Fruit fly (Drosophila melanogaster): ENCODE results near the gene promL.
A peak's percentile ranks its signal among the peaks of the same experiment; 100 is the strongest.

Gene promL

DNA sequence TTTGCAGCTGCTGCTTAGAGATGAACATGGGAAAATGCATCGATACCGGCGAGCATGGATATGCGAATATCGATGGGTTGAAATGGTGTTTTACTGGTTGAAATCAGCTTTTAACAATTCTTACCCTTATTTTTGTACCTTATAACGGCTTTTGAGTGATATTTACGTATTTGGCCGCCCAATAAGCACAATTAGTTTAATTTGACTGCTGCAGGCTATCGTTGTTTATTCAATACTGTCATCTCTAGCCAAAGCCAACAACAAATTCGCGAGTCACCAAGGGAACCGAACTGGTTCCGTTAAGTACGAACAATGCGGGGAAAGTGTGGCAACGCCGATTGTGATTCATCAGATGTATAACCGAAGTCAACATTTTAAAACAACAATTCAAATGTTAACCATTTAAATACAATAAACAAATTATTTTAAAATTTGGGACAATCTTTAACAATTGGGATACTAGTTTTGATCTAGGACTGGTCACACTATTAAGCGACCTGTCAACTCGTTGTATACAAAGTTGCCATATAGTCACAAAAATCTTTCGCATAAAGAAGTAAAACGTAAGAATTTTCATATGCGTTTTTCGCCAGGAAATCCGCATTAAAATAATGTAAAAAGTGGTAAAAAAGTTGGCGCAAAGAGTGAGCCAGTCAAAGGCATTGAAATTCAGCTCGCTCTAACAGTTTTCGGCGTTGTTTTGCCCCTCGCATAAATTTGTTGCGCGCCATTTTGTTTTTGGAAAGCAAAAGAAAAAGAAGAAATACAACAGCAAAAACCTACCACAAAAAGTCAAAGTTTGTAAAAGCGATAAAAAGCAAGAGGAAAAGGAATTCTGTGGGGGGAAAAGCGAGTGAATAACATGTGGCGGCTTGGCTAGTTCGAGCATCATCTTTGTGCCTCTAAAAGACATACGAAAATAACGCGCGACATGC, 20.9 kb upstream of the promL start, which contains the start of the genes Usp5 and BtbVII (continued):
- TF ChIP-seq CG17385 (GFP tag; optimal IDR thresholded peaks at IDR 0.05), result no peak
- TF ChIP-seq sob (GFP tag; IDR thresholded peaks at IDR 0.05), result peak; percentile 47
- TF ChIP-seq ase (GFP tag; IDR thresholded peaks at IDR 0.05), result no peak; the same call in 2 of the 3 replicates
- peak; percentile 53 for TF ChIP-seq sqz (GFP tag; optimal IDR thresholded peaks at IDR 0.05)
- TF ChIP-seq CG4707 (GFP tag; optimal IDR thresholded peaks at IDR 0.05), result no peak
- TF ChIP-seq CG32767 (GFP tag; IDR thresholded peaks at IDR 0.05), result peak; percentile 50; the same call in 1 of the 2 replicates
- peak; percentile 56 for TF ChIP-seq bab2 (GFP tag; optimal IDR thresholded peaks at IDR 0.05)
- peak; percentile 34 for TF ChIP-seq Nf-YB (GFP tag; optimal IDR thresholded peaks at IDR 0.05)
- peak; percentile 82 for TF ChIP-seq CG8290 (GFP tag; optimal IDR thresholded peaks at IDR 0.05)
- TF ChIP-seq CG8290 (tag; optimal IDR thresholded peaks at IDR 0.05), result peak in 1 of 2 experiments; percentile 80
- peak; percentile 61 for TF ChIP-seq CG3065 (GFP tag; optimal IDR thresholded peaks at IDR 0.05)
- TF ChIP-seq CG7271 (tag; optimal IDR thresholded peaks at IDR 0.05), result no peak
- peak; percentile 51 for TF ChIP-seq unpg (GFP tag; optimal IDR thresholded peaks at IDR 0.05)
- peak; percentile 58 for TF ChIP-seq HmgD (GFP tag; optimal IDR thresholded peaks at IDR 0.05)
- no peak for TF ChIP-seq run (tag; optimal IDR thresholded peaks at IDR 0.05)
- no peak for TF ChIP-seq danr (GFP tag; IDR thresholded peaks at IDR 0.05)
- TF ChIP-seq Atf6 (GFP tag; IDR thresholded peaks at IDR 0.05), result peak; percentile 43; the same call in 1 of the 2 replicates
- TF ChIP-seq CG7556 (GFP tag; optimal IDR thresholded peaks at IDR 0.05), result no peak
- TF ChIP-seq CG10565 (GFP tag; optimal IDR thresholded peaks at IDR 0.05), result no peak
- peak; percentile 64 for TF ChIP-seq az2 (GFP tag; optimal IDR thresholded peaks at IDR 0.05)
- TF ChIP-seq CG6683 (GFP tag; optimal IDR thresholded peaks at IDR 0.05), result peak; percentile 41
- no peak for TF ChIP-seq en (GFP tag; optimal IDR thresholded peaks at IDR 0.05)
- no peak for TF ChIP-seq CG18011 (GFP tag; optimal IDR thresholded peaks at IDR 0.05)
- peak; percentile 42; the same call in 1 of the 2 replicates for TF ChIP-seq CG6272 (GFP tag; IDR thresholded peaks at IDR 0.05)
- TF ChIP-seq CG10543 (GFP tag; optimal IDR thresholded peaks at IDR 0.05), result peak; percentile 49
- no peak for TF ChIP-seq CG11504 (tag; optimal IDR thresholded peaks at IDR 0.05)
- no peak for TF ChIP-seq CG17912 (GFP tag; optimal IDR thresholded peaks at IDR 0.05)
- no peak for TF ChIP-seq Hr78 (GFP tag; optimal IDR thresholded peaks at IDR 0.05)
- TF ChIP-seq vfl (GFP tag; optimal IDR thresholded peaks at IDR 0.05), result peak; percentile 51
- TF ChIP-seq Xbp1 (GFP tag; optimal IDR thresholded peaks at IDR 0.05), result peak; percentile 59
- TF ChIP-seq stwl (tag; optimal IDR thresholded peaks at IDR 0.05), result peak; percentile 61
- TF ChIP-seq pnt (GFP tag; optimal IDR thresholded peaks at IDR 0.05), result peak; percentile 55
- TF ChIP-seq disco-r (GFP tag; optimal IDR thresholded peaks at IDR 0.05), result peak; percentile 54

DNA sequence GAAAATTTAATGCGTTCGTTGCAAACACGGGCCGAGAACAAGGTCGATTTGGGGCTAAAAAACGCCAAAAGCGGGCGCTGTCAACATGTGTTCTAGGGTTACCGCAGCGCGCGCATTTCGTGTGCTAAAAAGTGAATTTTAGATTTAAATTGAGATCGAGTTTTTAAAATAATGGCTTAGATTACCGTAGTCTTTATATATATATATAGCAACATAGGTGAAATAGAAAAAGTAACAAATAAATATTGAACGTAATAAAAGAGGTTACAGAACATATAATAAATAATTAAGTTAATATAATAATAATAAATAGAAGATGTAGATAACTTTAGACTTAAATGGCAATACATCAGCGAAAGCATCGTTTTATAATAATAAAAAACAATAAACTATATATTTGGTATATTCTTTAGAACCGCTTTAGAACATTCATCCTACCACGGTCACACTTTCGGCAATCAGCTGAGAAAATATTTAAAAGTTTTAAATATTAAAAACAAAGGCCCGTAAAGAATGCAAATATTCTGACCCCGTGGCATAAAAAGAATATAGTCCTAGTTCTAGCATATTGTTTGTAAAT, 15.9 kb upstream of the promL start, which contains the start of the genes CG11537 and Alg2:
Gene CG11537 (minus strand): TSS at position 75 of the 580 bp plus-strand sequence.
Gene Alg2 (plus strand): TSS at position 426 of the 580 bp plus-strand sequence.
- TF ChIP-seq CG7987 (GFP tag; optimal IDR thresholded peaks at IDR 0.05) (no peak), Hr78 (GFP tag; optimal IDR thresholded peaks at IDR 0.05) (no peak), bsh (GFP tag; optimal IDR thresholded peaks at IDR 0.05) (peak in 1 of 2 experiments; percentile 7), CG15601 (tag; optimal IDR thresholded peaks at IDR 0.05) (peak; percentile 32), NC2α (GFP tag; optimal IDR thresholded peaks at IDR 0.05) (no peak), exex (tag; optimal IDR thresholded peaks at IDR 0.05) (no peak), psq (GFP tag; optimal IDR thresholded peaks at IDR 0.05) (no peak), inv (GFP tag; IDR thresholded peaks at IDR 0.05; ENCODE audit: partially characterized antibody) (no peak), CG4854 (GFP tag; optimal IDR thresholded peaks at IDR 0.05) (no peak), CG12071 (GFP tag; optimal IDR thresholded peaks at IDR 0.05) (no peak), gt (GFP tag; IDR thresholded peaks at IDR 0.05) (no peak), CG9876 (GFP tag; optimal IDR thresholded peaks at IDR 0.05) (no peak), fd96Cb (tag; optimal IDR thresholded peaks at IDR 0.05) (no peak), CG1233 (GFP tag; optimal IDR thresholded peaks at IDR 0.05) (no peak), Dbx (GFP tag; IDR thresholded peaks at IDR 0.05) (no peak), sima (GFP tag; optimal IDR thresholded peaks at IDR 0.05) (no peak), stc (GFP tag; IDR thresholded peaks at IDR 0.05) (no peak)
